Fruit fly (Drosophila melanogaster): ENCODE results near the gene RpS28-like.

RpS28-like gene

DNA sequence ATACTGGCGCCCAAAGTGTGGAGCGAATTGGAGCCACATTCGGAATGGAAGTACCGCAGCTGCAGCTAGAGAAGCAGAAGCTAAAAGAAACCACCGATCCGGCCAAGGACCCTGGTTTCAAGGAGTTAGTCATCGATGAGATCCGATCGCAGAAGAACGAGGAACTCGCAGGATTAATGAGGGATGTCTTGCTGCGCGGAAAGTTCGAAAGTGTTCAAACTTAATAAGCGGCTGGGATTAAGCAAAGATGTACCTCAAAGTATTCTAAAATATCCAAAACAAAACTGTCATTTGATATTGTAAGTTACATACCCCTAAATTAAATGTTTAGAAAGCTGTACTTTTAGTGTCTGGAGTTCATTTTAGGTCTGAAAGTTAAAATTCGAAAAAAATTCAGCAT lies at the start of gene RpS28-like:
TSS of gene RpS28-like (plus strand) at position 301 of the 400 bp plus-strand sequence.
- TF ChIP-seq h (optimal IDR thresholded peaks at IDR 0.05) (no peak), Myc (optimal IDR thresholded peaks at IDR 0.05) (no peak), Sin3A (optimal IDR thresholded peaks at IDR 0.05) (no peak), psq (optimal IDR thresholded peaks at IDR 0.05) (no peak), ttk (optimal IDR thresholded peaks at IDR 0.05) (no peak), insv (optimal IDR thresholded peaks at IDR 0.05) (no peak)

DNA sequence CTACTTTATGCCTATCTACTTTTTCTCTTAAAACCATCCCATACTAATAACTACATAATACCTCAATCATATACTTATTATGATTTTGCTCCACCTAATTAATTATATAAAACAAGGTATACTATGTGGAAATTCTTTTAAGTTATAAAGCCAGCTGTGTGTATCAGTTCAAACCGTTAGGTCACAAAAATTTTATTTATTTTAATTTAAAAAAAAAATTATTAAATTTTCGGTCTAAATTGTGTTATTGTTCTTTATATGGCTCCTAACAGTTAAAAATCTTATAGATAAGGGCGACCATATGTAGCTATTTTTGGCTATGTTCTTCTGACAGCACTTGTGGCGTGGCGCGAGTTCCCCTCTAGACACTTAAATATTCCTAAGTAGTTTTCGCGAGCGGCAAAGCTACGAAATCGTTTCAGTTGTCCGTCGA lies 49.3 kb upstream of the RpS28-like start, which contains the start of gene Aldh:
TSS of gene Aldh (plus strand) at position 150 of the 433 bp plus-strand sequence.
- no peak for TF ChIP-seq psq (optimal IDR thresholded peaks at IDR 0.05)
- TF ChIP-seq h (optimal IDR thresholded peaks at IDR 0.05) = no peak
- TF ChIP-seq insv (optimal IDR thresholded peaks at IDR 0.05) = no peak
- TF ChIP-seq Sin3A (optimal IDR thresholded peaks at IDR 0.05) = no peak
- TF ChIP-seq ttk (optimal IDR thresholded peaks at IDR 0.05) = no peak
- TF ChIP-seq Myc (optimal IDR thresholded peaks at IDR 0.05) = no peak

DNA sequence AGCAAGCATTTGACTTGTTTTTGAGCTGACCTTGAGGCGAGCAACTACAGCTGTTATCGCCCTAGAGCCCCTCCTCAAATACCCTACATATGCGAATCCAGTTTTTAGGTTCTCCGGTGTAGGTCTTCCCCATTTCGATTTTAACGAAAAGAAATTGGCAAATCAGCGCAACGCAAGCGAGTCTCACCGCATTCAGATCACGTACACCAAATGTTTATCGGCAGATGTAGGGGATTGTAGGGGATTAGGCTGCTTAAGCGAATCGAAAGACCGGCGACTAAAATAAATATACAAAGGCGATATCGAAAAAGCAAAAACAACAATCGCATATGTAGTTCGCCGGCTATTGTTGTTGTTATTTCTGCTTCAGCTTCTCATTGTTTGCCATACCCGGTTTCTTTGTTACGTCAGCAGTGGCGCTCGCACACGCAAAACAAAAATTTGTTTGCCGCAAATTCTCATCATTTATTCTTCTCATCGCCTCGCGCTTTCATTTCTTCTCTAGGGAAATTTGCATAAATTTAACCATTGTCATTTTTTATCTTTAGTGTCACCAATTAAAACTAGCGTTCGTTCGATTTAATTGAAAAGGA lies 48.5 kb upstream of the RpS28-like start:
- TF ChIP-seq psq (optimal IDR thresholded peaks at IDR 0.05) = no peak
- no peak for TF ChIP-seq ttk (optimal IDR thresholded peaks at IDR 0.05)
- TF ChIP-seq insv (optimal IDR thresholded peaks at IDR 0.05) = no peak
- no peak for TF ChIP-seq Myc (optimal IDR thresholded peaks at IDR 0.05)
- no peak for TF ChIP-seq Sin3A (optimal IDR thresholded peaks at IDR 0.05)
- TF ChIP-seq h (optimal IDR thresholded peaks at IDR 0.05) = no peak

DNA sequence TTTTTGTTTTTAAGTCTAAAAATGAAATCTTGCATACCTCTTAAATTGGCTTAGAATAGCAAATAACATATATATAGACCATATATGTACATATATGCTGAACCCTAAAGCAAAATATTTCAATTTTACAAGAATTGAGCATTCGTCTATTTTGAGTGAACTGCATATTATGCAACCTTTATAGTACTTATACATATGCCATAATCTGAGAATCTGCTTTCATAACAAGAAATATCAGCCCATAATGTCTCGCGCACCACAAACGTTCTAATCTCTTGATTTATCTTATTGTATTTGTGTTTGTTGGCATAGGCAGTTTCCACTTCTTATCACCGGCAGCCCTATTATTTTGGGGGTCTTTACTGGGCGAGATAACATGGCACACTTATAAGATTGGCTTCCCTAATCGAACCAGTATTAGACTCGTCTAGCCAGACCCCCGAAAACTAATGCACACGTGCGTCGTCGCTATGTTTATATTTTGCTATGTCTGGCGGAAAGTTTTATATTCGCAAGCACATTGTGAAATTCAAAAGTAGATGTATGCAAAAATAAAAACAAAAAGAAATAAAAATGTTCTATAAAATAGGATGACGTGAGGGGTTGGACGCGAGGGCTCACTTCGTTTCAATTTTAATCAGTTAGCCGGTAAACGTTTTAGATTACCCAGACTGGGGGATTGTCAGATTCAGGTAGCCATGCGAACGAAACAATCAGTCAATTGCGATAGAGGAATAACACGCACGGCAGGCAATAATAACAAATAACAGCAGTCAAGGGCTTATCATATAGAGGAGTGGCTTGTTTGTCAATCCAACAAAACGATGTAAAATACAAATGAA lies 47.5 kb upstream of the RpS28-like start:
- no peak for TF ChIP-seq ttk (optimal IDR thresholded peaks at IDR 0.05)
- TF ChIP-seq h (optimal IDR thresholded peaks at IDR 0.05) = no peak
- TF ChIP-seq Sin3A (optimal IDR thresholded peaks at IDR 0.05) = no peak
- TF ChIP-seq insv (optimal IDR thresholded peaks at IDR 0.05) = no peak
- no peak for TF ChIP-seq psq (optimal IDR thresholded peaks at IDR 0.05)
- TF ChIP-seq Myc (optimal IDR thresholded peaks at IDR 0.05) = no peak

DNA sequence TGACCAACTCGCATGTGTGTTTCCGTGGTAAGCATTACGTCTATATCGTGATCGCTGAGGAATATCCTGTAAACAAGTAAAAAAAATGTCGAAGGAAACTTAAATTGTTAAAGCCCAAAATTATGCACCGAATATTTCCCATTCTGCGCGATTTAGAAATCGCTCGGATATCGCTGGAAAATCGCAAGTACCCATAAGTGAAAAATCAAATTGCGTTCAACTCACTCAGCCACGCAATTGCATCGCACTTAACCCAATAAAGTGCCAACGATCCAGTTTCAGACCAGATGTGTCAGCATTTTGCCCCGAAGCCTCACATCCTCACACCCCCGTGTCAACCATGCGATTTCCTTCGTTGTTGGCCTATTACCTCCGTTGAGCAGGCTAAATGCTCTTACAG lies 40.2 kb upstream of the RpS28-like start:
- no peak for TF ChIP-seq ttk (optimal IDR thresholded peaks at IDR 0.05)
- TF ChIP-seq h (optimal IDR thresholded peaks at IDR 0.05) = no peak
- TF ChIP-seq insv (optimal IDR thresholded peaks at IDR 0.05) = no peak
- no peak for TF ChIP-seq psq (optimal IDR thresholded peaks at IDR 0.05)
- no peak for TF ChIP-seq Myc (optimal IDR thresholded peaks at IDR 0.05)
- no peak for TF ChIP-seq Sin3A (optimal IDR thresholded peaks at IDR 0.05)

DNA sequence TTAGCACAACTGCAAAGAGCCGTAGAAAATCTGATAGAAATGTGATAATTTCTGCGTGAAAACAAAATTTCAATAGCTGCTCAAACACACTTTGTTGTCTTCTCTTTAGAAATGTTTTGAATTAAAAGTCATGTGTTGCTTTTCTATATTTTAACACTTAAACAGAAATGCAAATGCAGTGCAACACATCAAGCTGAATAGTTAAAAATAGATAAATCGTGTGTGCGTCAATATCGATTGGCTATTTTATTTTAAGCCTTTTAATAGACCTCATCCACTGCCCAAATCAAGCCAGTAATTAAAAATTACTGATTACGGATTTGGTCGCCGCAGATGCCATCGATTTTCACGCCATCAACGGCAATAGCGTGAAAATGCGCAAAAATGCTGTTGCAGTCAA lies 38.7 kb upstream of the RpS28-like start, which contains the start of gene CG4438:
TSS of gene CG4438 (minus strand) at position 101 of the 400 bp plus-strand sequence.
- no peak for TF ChIP-seq insv (optimal IDR thresholded peaks at IDR 0.05)
- TF ChIP-seq Myc (optimal IDR thresholded peaks at IDR 0.05) = no peak
- no peak for TF ChIP-seq h (optimal IDR thresholded peaks at IDR 0.05)
- no peak for TF ChIP-seq ttk (optimal IDR thresholded peaks at IDR 0.05)
- TF ChIP-seq psq (optimal IDR thresholded peaks at IDR 0.05) = no peak
- TF ChIP-seq Sin3A (optimal IDR thresholded peaks at IDR 0.05) = no peak

DNA sequence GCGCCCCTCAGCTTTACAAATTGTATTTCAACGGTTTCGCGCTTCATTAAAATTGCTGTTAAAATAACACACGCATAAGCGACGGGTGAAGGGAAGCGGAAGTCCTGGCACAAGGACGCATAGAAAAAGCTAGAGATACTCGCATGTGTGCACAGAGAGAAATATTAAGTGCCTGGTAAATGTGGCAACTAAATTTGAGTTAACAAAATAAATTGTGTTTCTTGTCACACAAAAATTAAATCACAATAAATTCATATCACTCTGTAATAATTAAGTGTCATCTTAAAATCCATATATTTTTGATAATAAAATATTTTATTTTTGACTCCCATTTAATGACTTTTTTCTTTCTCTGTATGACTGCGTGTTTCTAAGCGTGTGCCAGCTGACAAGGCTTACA lies 36.5 kb upstream of the RpS28-like start:
- TF ChIP-seq psq (optimal IDR thresholded peaks at IDR 0.05) (no peak), Sin3A (optimal IDR thresholded peaks at IDR 0.05) (no peak), ttk (optimal IDR thresholded peaks at IDR 0.05) (no peak), insv (optimal IDR thresholded peaks at IDR 0.05) (no peak), Myc (optimal IDR thresholded peaks at IDR 0.05) (no peak), h (optimal IDR thresholded peaks at IDR 0.05) (no peak)

DNA sequence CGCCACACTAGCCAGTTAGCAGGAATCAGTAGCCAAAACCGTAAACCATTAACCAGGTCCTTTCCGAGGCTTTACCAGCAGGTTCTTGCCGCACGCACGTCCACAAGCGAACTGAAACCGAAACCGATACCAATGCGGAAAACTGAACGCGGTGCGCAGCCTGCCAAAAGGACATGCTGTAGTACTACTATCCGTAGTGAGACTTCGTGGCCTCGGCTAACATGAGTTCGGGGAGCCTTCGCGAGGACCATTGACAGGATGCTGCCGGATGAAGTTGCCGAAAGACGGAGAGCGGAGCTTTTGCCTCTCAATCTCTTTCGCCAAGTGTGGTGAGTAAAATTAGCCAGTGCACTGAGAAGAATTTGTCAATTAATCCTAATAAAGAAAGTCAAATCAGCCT lies 21.6 kb upstream of the RpS28-like start, which contains the start of gene Shawl:
TSS of gene Shawl (minus strand) at position 104 of the 400 bp plus-strand sequence.
- no peak for TF ChIP-seq h (optimal IDR thresholded peaks at IDR 0.05)
- TF ChIP-seq Myc (optimal IDR thresholded peaks at IDR 0.05) = no peak
- TF ChIP-seq Sin3A (optimal IDR thresholded peaks at IDR 0.05) = no peak
- no peak for TF ChIP-seq ttk (optimal IDR thresholded peaks at IDR 0.05)
- TF ChIP-seq insv (optimal IDR thresholded peaks at IDR 0.05) = no peak
- no peak for TF ChIP-seq psq (optimal IDR thresholded peaks at IDR 0.05)

DNA sequence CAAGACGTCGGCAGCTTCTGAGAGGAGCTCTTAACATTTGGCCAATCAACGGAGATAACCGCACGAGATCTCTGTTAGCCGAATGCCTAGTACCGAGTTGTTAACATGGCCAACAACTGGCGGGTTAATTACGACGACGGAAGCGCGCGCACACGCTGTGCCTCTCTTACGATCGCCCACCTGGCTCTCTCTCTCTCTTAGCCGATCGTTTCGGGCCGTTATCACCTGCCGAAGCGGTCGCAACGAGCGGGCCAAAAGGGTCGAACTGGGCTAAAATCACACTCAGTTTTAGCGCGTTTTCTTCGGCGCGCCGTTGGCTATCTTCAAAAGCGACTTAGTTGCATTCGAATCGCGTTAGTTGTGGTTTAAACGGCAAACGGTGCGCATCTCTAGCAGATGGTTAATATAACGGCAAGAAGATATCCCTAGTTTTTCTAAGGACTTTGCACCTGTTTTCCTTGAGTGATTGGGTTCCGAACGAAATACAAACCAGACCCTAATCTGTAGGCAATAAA lies 20.3 kb upstream of the RpS28-like start, which contains the start of gene Mco1:
TSS of gene Mco1 (plus strand) at position 345 of the 515 bp plus-strand sequence.
- TF ChIP-seq psq (optimal IDR thresholded peaks at IDR 0.05) (no peak), Myc (optimal IDR thresholded peaks at IDR 0.05) (no peak), insv (optimal IDR thresholded peaks at IDR 0.05) (no peak), ttk (optimal IDR thresholded peaks at IDR 0.05) (no peak), h (optimal IDR thresholded peaks at IDR 0.05) (no peak), Sin3A (optimal IDR thresholded peaks at IDR 0.05) (no peak)

DNA sequence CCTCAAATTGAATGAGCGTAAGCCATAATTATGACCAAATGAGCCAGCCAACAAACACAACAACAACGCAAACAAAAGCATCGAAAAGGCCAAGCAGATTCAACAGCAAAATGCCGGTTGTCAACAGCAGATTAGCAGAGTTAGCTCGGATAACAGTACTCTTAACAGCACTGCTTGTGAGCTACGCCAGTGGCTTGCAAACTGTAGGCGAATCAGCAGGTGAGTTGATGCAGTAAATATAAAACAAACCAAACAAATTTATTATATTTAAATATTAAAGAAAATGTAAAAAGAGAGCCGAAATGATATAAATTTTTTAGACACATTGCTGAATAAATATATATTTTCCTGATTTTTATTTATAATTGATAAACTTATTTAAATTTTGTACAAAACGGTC lies 15.9 kb upstream of the RpS28-like start:
- TF ChIP-seq ttk (optimal IDR thresholded peaks at IDR 0.05) (no peak), Sin3A (optimal IDR thresholded peaks at IDR 0.05) (no peak), h (optimal IDR thresholded peaks at IDR 0.05) (no peak), psq (optimal IDR thresholded peaks at IDR 0.05) (no peak), insv (optimal IDR thresholded peaks at IDR 0.05) (no peak), Myc (optimal IDR thresholded peaks at IDR 0.05) (no peak)

DNA sequence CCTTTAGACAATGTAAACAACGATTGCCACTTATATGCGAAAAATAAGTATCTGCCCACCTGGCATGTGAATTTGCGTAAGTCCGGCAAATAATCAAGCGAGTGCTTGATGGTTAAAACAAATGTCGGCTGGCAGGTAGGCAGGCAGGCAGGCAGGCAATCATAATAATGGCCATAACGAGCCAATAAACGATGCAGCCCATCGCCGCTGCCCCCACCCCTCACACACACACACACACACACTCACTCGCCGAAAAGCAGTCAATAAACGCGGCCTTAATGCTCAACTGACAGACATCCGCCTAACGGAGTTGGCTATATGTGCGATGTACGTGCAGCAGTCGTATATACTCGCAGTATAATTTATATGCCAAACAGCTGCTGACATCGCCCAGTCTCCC lies 15.3 kb upstream of the RpS28-like start:
- TF ChIP-seq ttk (optimal IDR thresholded peaks at IDR 0.05) (no peak), Myc (optimal IDR thresholded peaks at IDR 0.05) (no peak), insv (optimal IDR thresholded peaks at IDR 0.05) (no peak), Sin3A (optimal IDR thresholded peaks at IDR 0.05) (no peak)

DNA sequence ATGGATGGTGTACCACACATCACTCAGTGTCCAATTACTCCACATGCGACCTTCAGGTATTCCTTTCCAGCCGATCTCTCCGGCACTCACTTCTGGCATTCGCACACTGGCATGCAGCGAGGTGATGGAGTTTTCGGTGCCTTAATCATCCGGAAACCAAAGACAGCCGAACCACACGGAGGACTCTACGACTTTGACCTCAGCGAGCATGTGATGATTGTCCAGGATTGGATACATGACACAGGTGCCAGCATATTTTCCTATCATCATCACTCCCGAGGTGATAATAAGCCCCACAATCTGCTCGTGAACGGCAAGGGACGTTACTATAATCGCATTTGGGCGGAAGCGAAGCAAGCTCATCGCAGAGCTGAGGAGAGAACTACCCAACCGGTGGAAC lies 12.4 kb upstream of the RpS28-like start:
- TF ChIP-seq Myc (optimal IDR thresholded peaks at IDR 0.05) (no peak), psq (optimal IDR thresholded peaks at IDR 0.05) (no peak), insv (optimal IDR thresholded peaks at IDR 0.05) (no peak), Sin3A (optimal IDR thresholded peaks at IDR 0.05) (no peak), ttk (optimal IDR thresholded peaks at IDR 0.05) (no peak), h (optimal IDR thresholded peaks at IDR 0.05) (no peak)
